Worm (Caenorhabditis elegans) whole organism, L2 larva: ENCODE data around the gene M110.10.

Source experiments
- ama-1 ChIP-seq: fragments of 150-350 bp; optimal IDR thresholded peaks from 2 replicates; lab custom pipeline; 2018; ENCODE audit warnings: inconsistent platforms
- ceh-16 ChIP-seq: fragments of 150-350 bp; optimal IDR thresholded peaks from 2 replicates; lab custom pipeline; 2014; ENCODE audit warnings: missing biosample characterization, missing genetic modification characterization
- dmd-4 ChIP-seq: sonication (generic microtip); optimal IDR thresholded peaks from 2 replicates; lab custom pipeline; 2017; ENCODE audit warnings: missing biosample characterization, missing genetic modification characterization
- egl-27 ChIP-seq: sonication (generic microtip); optimal IDR thresholded peaks from 3 replicates; lab custom pipeline; 2017; ENCODE audit warnings: missing biosample characterization, missing genetic modification reagents, missing genetic modification characterization
- fos-1 ChIP-seq: fragments of 150-350 bp; optimal IDR thresholded peaks from 2 replicates; lab custom pipeline; 2014; ENCODE audit warnings: missing biosample characterization, missing genetic modification characterization
- lin-39 ChIP-seq: fragments of 150-350 bp; optimal IDR thresholded peaks from 2 replicates; lab custom pipeline; 2014; ENCODE audit warnings: missing biosample characterization, missing genetic modification reagents, missing genetic modification characterization
- lsy-2 ChIP-seq, 2 experiments: fragments of 150-350 bp in 1 of 2; sonication (generic microtip) in 1 of 2; optimal IDR thresholded peaks; 2 replicates each; lab custom pipeline; 2014 to 2017; ENCODE audit warnings: missing biosample characterization in 2 of 2, missing genetic modification characterization in 2 of 2
- nhr-12 ChIP-seq: fragments of 150-350 bp; optimal IDR thresholded peaks from 2 replicates; lab custom pipeline; 2014; ENCODE audit warnings: missing biosample characterization, missing genetic modification characterization
- nhr-23 ChIP-seq: fragments of 150-350 bp; optimal IDR thresholded peaks from 2 replicates; lab custom pipeline; 2014; ENCODE audit warnings: missing biosample characterization, missing genetic modification reagents, missing genetic modification characterization
- nhr-25 ChIP-seq: fragments of 150-350 bp; sonication (generic microtip); optimal IDR thresholded peaks from 3 replicates; lab custom pipeline; 2014; ENCODE audit warnings: missing biosample characterization, missing genetic modification characterization
- nhr-6 ChIP-seq: fragments of 150-350 bp; optimal IDR thresholded peaks from 2 replicates; lab custom pipeline; 2014; ENCODE audit warnings: missing biosample characterization, missing genetic modification characterization
- skn-1 ChIP-seq: sonication (generic microtip); optimal IDR thresholded peaks from 2 replicates; lab custom pipeline; 2017; ENCODE audit warnings: missing biosample characterization, missing genetic modification characterization

DNA sequence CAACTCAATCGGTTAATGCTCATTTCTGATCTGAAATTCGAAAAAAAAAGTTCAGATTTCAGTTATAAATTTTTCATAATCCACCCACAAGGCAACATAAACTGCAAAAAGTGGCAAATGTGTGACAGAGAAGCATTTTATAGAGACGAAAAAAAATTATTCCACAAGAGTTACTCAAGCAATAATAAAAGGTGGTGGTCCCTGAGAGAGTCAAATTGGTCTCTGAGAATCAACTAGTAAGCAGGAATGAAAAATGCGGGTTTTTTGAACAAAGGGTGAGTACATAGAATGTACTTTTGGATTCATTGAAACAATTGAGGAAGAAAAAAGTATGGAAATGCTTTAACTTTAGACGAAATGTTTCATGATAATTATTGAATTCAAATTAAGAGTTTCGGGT, 43.9 kb downstream of the M110.10 start, which contains the start of gene T05C12.11:
- no peak for TF ChIP-seq nhr-25 (tag; lab: Kevin White, UChicago)
- TF ChIP-seq nhr-12 (tag; lab: Kevin White, UChicago), result no peak
- no peak for TF ChIP-seq nhr-23 (tag; lab: Kevin White, UChicago)
- TF ChIP-seq skn-1 (tag; lab: Kevin White, UChicago), result no peak
- TF ChIP-seq lsy-2 (tag; optimal IDR thresholded peaks at IDR 0.05; lab: Kevin White, UChicago), result no peak
- no peak for TF ChIP-seq ama-1 (lab: Kevin White, UChicago)
- TF ChIP-seq ceh-16 (tag; lab: Kevin White, UChicago), result no peak
- TF ChIP-seq egl-27, result no peak
- no peak for TF ChIP-seq lin-39 (tag; lab: Kevin White, UChicago)
- no peak for TF ChIP-seq nhr-6 (tag; lab: Kevin White, UChicago)
- TF ChIP-seq dmd-4 (tag; lab: Kevin White, UChicago), result no peak
- no peak for TF ChIP-seq fos-1 (tag; lab: Kevin White, UChicago)
